Worm (Caenorhabditis elegans) whole organism, mixed stage, embryonic: Measurements from ENCODE around the gene egl-21.

Source experiments
- M03D4.4 ChIP-seq: sonication (generic microtip); optimal IDR thresholded peaks from 2 replicates; lab custom pipeline; 2017; ENCODE audit warnings: mild to moderate bottlenecking, missing genetic modification characterization, missing compliant biosample characterization
- bed-3 ChIP-seq: fragments of 200-800 bp; sonication (Bioruptor generic); optimal IDR thresholded peaks from 3 replicates; lab custom pipeline; 2018; ENCODE audit warnings: mild to moderate bottlenecking, missing genetic modification characterization, moderate library complexity, missing compliant biosample characterization
- blmp-1 ChIP-seq: fragments of 150-350 bp; optimal IDR thresholded peaks from 2 replicates; lab custom pipeline; 2014; ENCODE audit warnings: missing biosample characterization, missing genetic modification characterization
- ceh-39 ChIP-seq: fragments of 150-350 bp; optimal IDR thresholded peaks from 2 replicates; lab custom pipeline; 2014; ENCODE audit warnings: missing biosample characterization, missing genetic modification characterization
- ceh-43 ChIP-seq: fragments of 200-800 bp; sonication (Bioruptor generic); optimal IDR thresholded peaks from 2 replicates; lab custom pipeline; 2018; ENCODE audit warnings: mild to moderate bottlenecking, missing genetic modification characterization, moderate library complexity, missing compliant biosample characterization
- ces-1 ChIP-seq: fragments of 150-350 bp; optimal IDR thresholded peaks from 2 replicates; lab custom pipeline; 2014; ENCODE audit warnings: missing biosample characterization, missing genetic modification reagents, missing genetic modification characterization
- cnd-1 ChIP-seq: fragments of 200-800 bp; sonication (Bioruptor generic); optimal IDR thresholded peaks from 2 replicates; lab custom pipeline; 2018; ENCODE audit warnings: mild to moderate bottlenecking, missing genetic modification characterization, missing compliant biosample characterization
- drap-1 ChIP-seq: fragments of 200-800 bp; sonication (Bioruptor generic); optimal IDR thresholded peaks from 3 replicates; lab custom pipeline; 2018; ENCODE audit warnings: mild to moderate bottlenecking, missing genetic modification characterization, missing compliant biosample characterization
- elt-1 ChIP-seq: sonication (generic microtip); optimal IDR thresholded peaks from 2 replicates; lab custom pipeline; 2017; ENCODE audit warnings: missing genetic modification characterization, mild to moderate bottlenecking, missing compliant biosample characterization, antibody characterized with exemption, moderate library complexity, borderline replicate concordance; ENCODE audit not compliant: insufficient read depth
- flh-1 ChIP-seq: fragments of 200-800 bp; sonication (Bioruptor generic); optimal IDR thresholded peaks from 2 replicates; lab custom pipeline; 2018; ENCODE audit warnings: mild to moderate bottlenecking, missing genetic modification characterization, moderate library complexity, missing compliant biosample characterization
- ham-2 ChIP-seq: fragments of 200-800 bp; sonication (Bioruptor generic); optimal IDR thresholded peaks from 2 replicates; lab custom pipeline; 2018; ENCODE audit warnings: mild to moderate bottlenecking, missing genetic modification characterization, missing compliant biosample characterization
- hlh-1 ChIP-seq: fragments of 150-350 bp; optimal IDR thresholded peaks from 2 replicates; lab custom pipeline; 2014; ENCODE audit warnings: missing biosample characterization, missing genetic modification reagents, missing genetic modification characterization
- lin-13 ChIP-seq: fragments of 150-350 bp; optimal IDR thresholded peaks from 2 replicates; lab custom pipeline; 2014; ENCODE audit warnings: missing biosample characterization, missing genetic modification characterization
- lin-32 ChIP-seq: fragments of 200-800 bp; sonication (Bioruptor generic); optimal IDR thresholded peaks from 2 replicates; lab custom pipeline; 2018; ENCODE audit warnings: mild to moderate bottlenecking, missing genetic modification characterization, missing compliant biosample characterization
- lsy-2 ChIP-seq: fragments of 150-350 bp; optimal IDR thresholded peaks from 2 replicates; lab custom pipeline; 2014; ENCODE audit warnings: missing biosample characterization, missing genetic modification characterization
- mab-5 ChIP-seq: fragments of 150-350 bp; optimal IDR thresholded peaks from 2 replicates; lab custom pipeline; 2014; ENCODE audit warnings: missing biosample characterization, missing genetic modification characterization
- mep-1 ChIP-seq: fragments of 150-350 bp; optimal IDR thresholded peaks from 2 replicates; lab custom pipeline; 2017; ENCODE audit warnings: missing biosample characterization, missing genetic modification reagents, missing genetic modification characterization, inconsistent platforms
- nhr-12 ChIP-seq: fragments of 150-350 bp; optimal IDR thresholded peaks from 2 replicates; lab custom pipeline; 2014; ENCODE audit warnings: missing biosample characterization, missing genetic modification characterization
- nhr-2 ChIP-seq: fragments of 150-350 bp; optimal IDR thresholded peaks from 2 replicates; lab custom pipeline; 2014; ENCODE audit warnings: missing biosample characterization, missing genetic modification characterization
- nhr-237 ChIP-seq: fragments of 150-350 bp; optimal IDR thresholded peaks from 2 replicates; lab custom pipeline; 2014; ENCODE audit warnings: missing biosample characterization, missing genetic modification characterization
- nhr-28 ChIP-seq: fragments of 150-350 bp; optimal IDR thresholded peaks from 2 replicates; lab custom pipeline; 2014; ENCODE audit warnings: missing biosample characterization, missing genetic modification characterization
- nhr-76 ChIP-seq: sonication (generic microtip); optimal IDR thresholded peaks from 2 replicates; lab custom pipeline; 2017; ENCODE audit warnings: missing biosample characterization, missing genetic modification characterization
- sem-2 ChIP-seq: fragments of 200-800 bp; sonication (Bioruptor generic); optimal IDR thresholded peaks from 2 replicates; lab custom pipeline; 2018; ENCODE audit warnings: mild to moderate bottlenecking, missing genetic modification characterization, missing compliant biosample characterization
- sptf-1 ChIP-seq: sonication (generic microtip); optimal IDR thresholded peaks from 2 replicates; lab custom pipeline; 2017; ENCODE audit warnings: mild to moderate bottlenecking, missing genetic modification characterization, moderate library complexity, missing compliant biosample characterization
- unc-120 ChIP-seq: sonication (generic microtip); optimal IDR thresholded peaks from 2 replicates; lab custom pipeline; 2017; ENCODE audit warnings: missing genetic modification characterization, missing compliant biosample characterization; ENCODE audit not compliant: poor library complexity, severe bottlenecking
- unc-39 ChIP-seq: fragments of 150-350 bp; optimal IDR thresholded peaks from 2 replicates; lab custom pipeline; 2014; ENCODE audit warnings: missing biosample characterization, missing genetic modification characterization
- unc-62 ChIP-seq: fragments of 150-350 bp; optimal IDR thresholded peaks from 2 replicates; lab custom pipeline; 2014; ENCODE audit warnings: missing biosample characterization, missing genetic modification reagents, missing genetic modification characterization
- zip-8 ChIP-seq: fragments of 150-350 bp; optimal IDR thresholded peaks from 2 replicates; lab custom pipeline; 2014; ENCODE audit warnings: missing biosample characterization, missing genetic modification characterization

egl-21 gene

ce11 chrIV:10481695-10482094, at the start of gene egl-21:
Gene egl-21 (minus strand): TSS chrIV:10481844.
- TF ChIP-seq blmp-1 (no peak), nhr-28 (no peak), nhr-237 (no peak), ceh-43 (GFP tag; lab: Kevin White, UChicago) (no peak), nhr-76 (no peak), flh-1 (GFP tag; lab: Kevin White, UChicago) (no peak), elt-1 (no peak), sptf-1 (tag; lab: Kevin White, UChicago) (peak; percentile 21), sem-2 (no peak), mep-1 (tag; lab: Kevin White, UChicago) (no peak), unc-39 (tag; lab: Kevin White, UChicago) (no peak), unc-62 (GFP tag; lab: Kevin White, UChicago) (no peak), ham-2 (no peak), ceh-39 (no peak), bed-3 (GFP tag; lab: Kevin White, UChicago) (no peak), drap-1 (GFP tag; lab: Kevin White, UChicago) (no peak), ces-1 (GFP tag; lab: Kevin White, UChicago) (peak; percentile 88)

DNA sequence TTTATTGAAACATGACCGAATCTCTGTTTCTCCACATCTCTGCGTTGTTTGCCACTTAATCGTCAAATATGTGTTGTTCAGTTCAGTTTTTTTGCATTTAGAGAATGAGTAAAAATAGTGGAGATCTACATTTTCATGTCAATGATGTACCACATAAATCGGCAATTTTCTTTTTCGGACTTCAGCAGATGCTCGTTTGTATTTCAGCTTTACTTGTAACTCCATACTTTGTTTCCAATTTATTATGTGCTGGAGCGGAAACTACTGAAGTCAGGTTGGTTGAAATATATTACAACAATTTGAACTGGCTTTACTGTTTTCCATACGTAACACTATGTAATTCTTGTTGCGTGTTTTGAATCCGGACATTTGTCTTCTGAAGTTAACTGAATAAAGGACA, 49.0 kb upstream of the egl-21 start, which contains the start of gene T07G12.2:
Gene T07G12.2, plus strand, starts transcription at position 62 of the 400 bp plus-strand sequence.
- TF ChIP-seq zip-8 (tag; lab: Kevin White, UChicago) = no peak
- TF ChIP-seq lsy-2 (tag; lab: Kevin White, UChicago) = no peak

DNA sequence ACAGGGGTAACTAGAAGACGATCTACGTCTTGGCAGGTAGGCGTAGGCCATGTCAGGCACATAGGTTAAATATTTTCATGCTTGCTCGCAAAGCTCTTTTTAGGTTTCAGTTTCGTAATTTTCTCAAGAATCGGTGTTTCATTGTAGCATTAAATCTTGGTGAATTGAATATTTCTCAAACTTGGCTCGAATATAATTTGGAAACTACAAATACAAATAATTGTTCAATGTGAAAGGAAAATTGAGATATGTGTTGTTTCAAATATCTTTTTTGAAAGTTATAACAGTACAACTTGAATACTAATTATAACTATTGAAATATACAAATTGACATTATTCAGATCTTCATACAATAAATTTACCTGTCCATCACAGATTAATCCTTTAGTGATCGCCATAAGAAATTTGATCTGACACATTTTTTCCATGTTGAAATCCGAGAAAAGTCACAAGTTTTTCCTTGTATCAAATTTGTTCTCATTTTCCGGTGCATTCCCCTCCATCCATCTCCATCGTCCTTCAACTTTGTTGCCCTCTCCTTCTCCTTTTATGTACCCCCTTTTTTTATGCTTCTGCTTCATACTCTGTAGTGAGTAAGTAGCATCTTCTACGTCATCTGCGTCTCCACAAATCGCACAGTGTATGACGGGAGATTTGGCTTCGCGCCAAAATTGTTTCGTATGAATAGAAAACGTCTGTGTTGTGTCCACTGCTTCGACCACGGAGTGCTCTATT, 42.6 kb upstream of the egl-21 start, which contains the start of gene C02F4.5:
Gene C02F4.5, minus strand, starts transcription at position 51 of the 735 bp plus-strand sequence.
- TF ChIP-seq ceh-43 (GFP tag; lab: Kevin White, UChicago) = no peak
- TF ChIP-seq ceh-39 = no peak
- no peak for TF ChIP-seq lin-32
- no peak for TF ChIP-seq drap-1 (GFP tag; lab: Kevin White, UChicago)
- no peak for TF ChIP-seq nhr-76
- no peak for TF ChIP-seq unc-39 (tag; lab: Kevin White, UChicago)
- no peak for TF ChIP-seq mab-5
- TF ChIP-seq zip-8 (tag; lab: Kevin White, UChicago) = no peak
- no peak for TF ChIP-seq nhr-12 (tag; lab: Kevin White, UChicago)

- no peak for TF ChIP-seq drap-1 (GFP tag; lab: Kevin White, UChicago)
- no peak for TF ChIP-seq mab-5
- TF ChIP-seq lin-13 (tag; lab: Kevin White, UChicago) = no peak
- TF ChIP-seq nhr-76 = no peak
- TF ChIP-seq hlh-1 (tag; lab: Kevin White, UChicago) = no peak
- TF ChIP-seq unc-120 = no peak
Measured at ce11 chrIV:10521106-10521505, 39.5 kb upstream of the egl-21 start, which contains the start of gene cal-4. Gene cal-4 (plus strand): TSS chrIV:10521406.

- no peak for TF ChIP-seq ham-2
- no peak for TF ChIP-seq cnd-1
- TF ChIP-seq flh-1 (GFP tag; lab: Kevin White, UChicago) = no peak
- no peak for TF ChIP-seq bed-3 (GFP tag; lab: Kevin White, UChicago)
- no peak for TF ChIP-seq nhr-237
- TF ChIP-seq drap-1 (GFP tag; lab: Kevin White, UChicago) = no peak
- no peak for TF ChIP-seq hlh-1 (tag; lab: Kevin White, UChicago)
- no peak for TF ChIP-seq sptf-1 (tag; lab: Kevin White, UChicago)
- no peak for TF ChIP-seq mab-5
- no peak for TF ChIP-seq nhr-76
- TF ChIP-seq zip-8 (tag; lab: Kevin White, UChicago) = no peak
- no peak for TF ChIP-seq ceh-43 (GFP tag; lab: Kevin White, UChicago)
- TF ChIP-seq elt-1 = no peak
- no peak for TF ChIP-seq unc-120
Measured at ce11 chrIV:10518652-10519051, 37.0 kb upstream of the egl-21 start.

ce11 chrIV:10515128-10515527, 33.5 kb upstream of the egl-21 start, which contains the start of gene C02F4.4:
Gene C02F4.4 (minus strand): TSS chrIV:10515228.
- TF ChIP-seq nhr-28 (no peak), nhr-237 (no peak), M03D4.4 (no peak), lsy-2 (tag; lab: Kevin White, UChicago) (no peak), nhr-2 (tag; lab: Kevin White, UChicago) (no peak)
